Fruit fly (Drosophila melanogaster): ENCODE measurements around the gene nmd.

Gene nmd

DNA sequence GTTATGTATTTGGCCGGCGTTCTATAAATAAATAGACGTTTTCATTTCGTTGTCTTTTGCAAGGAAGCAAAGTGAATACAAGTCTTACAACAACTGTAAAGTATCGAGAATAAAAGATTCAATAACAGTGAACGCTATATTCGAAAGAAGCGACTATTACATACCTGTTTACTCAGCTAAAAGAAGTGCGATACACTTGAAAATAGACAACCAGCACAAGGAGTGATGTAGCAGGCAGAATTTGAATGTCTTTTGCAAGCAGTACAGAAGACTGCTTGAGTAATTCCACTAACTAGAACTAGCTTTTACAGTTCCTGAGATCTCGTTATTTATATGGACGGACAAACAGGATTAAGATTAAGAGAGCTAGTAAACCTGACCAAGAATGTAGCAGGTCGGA lies 5.4 kb downstream of the nmd start (continued):
- TF ChIP-seq Dfd (GFP tag; optimal IDR thresholded peaks at IDR 0.05) (peak in 1 of 2 experiments; percentile 78), sna (GFP tag; IDR thresholded peaks at IDR 0.05; ENCODE audit: partially characterized antibody) (no peak), btn (GFP tag; optimal IDR thresholded peaks at IDR 0.05) (no peak), unpg (GFP tag; optimal IDR thresholded peaks at IDR 0.05) (no peak), Trl (optimal IDR thresholded peaks at IDR 0.05) (no peak), Trl (GFP tag; optimal IDR thresholded peaks at IDR 0.05) (no peak), CG15011 (GFP tag; optimal IDR thresholded peaks at IDR 0.05) (no peak), CG1602 (GFP tag; optimal IDR thresholded peaks at IDR 0.05) (no peak), Antp (GFP tag; optimal IDR thresholded peaks at IDR 0.05) (no peak), C15 (GFP tag; IDR thresholded peaks at IDR 0.05) (no peak), gt (GFP tag; IDR thresholded peaks at IDR 0.05) (no peak), slou (GFP tag; optimal IDR thresholded peaks at IDR 0.05) (no peak), oc (tag; optimal IDR thresholded peaks at IDR 0.05) (no peak), corto (GFP tag; optimal IDR thresholded peaks at IDR 0.05) (no peak), esg (GFP tag; conservative IDR thresholded peaks at IDR 0.05) (no peak), Gug (GFP tag; IDR thresholded peaks at IDR 0.05) (no peak), CG18599 (GFP tag; optimal IDR thresholded peaks at IDR 0.05) (no peak), CG16779 (GFP tag; IDR thresholded peaks at IDR 0.05) (no peak), CG7839 (tag; optimal IDR thresholded peaks at IDR 0.05) (peak; percentile 24), CG1603 (tag; optimal IDR thresholded peaks at IDR 0.05) (peak; percentile 65), Dbx (GFP tag; IDR thresholded peaks at IDR 0.05) (0 out of 3 replicates have a peak, but pooled peaks have one; percentile 30), zen (tag; optimal IDR thresholded peaks at IDR 0.05) (peak; percentile 38), ap (GFP tag; IDR thresholded peaks at IDR 0.05) (no peak), CG1792 (GFP tag; optimal IDR thresholded peaks at IDR 0.05) (no peak), Bteb2 (GFP tag; optimal IDR thresholded peaks at IDR 0.05) (no peak), Med (GFP tag) (peak; percentile 81), CG17568 (GFP tag; optimal IDR thresholded peaks at IDR 0.05) (no peak), Ets65A (GFP tag) (no peak), CG6854 (GFP tag; optimal IDR thresholded peaks at IDR 0.05) (no peak), BtbVII (GFP tag; optimal IDR thresholded peaks at IDR 0.05) (no peak), ato (GFP tag; IDR thresholded peaks at IDR 0.05; ENCODE audit: partially characterized antibody) (peak; percentile 71), CG15269 (tag; optimal IDR thresholded peaks at IDR 0.05) (no peak), Hr78 (GFP tag; optimal IDR thresholded peaks at IDR 0.05) (no peak), ems (GFP tag; optimal IDR thresholded peaks at IDR 0.05) (no peak), Ets97D (GFP tag; optimal IDR thresholded peaks at IDR 0.05) (peak; percentile 49), CG14667 (GFP tag; IDR thresholded peaks at IDR 0.05) (no peak), CG30020 (tag; optimal IDR thresholded peaks at IDR 0.05) (peak; percentile 65), lbe (GFP tag; optimal IDR thresholded peaks at IDR 0.05) (no peak), Atf6 (GFP tag; IDR thresholded peaks at IDR 0.05) (no peak), CG12219 (GFP tag; optimal IDR thresholded peaks at IDR 0.05) (no peak), CG6813 (GFP tag; optimal IDR thresholded peaks at IDR 0.05) (no peak), tgo (GFP tag; IDR thresholded peaks at IDR 0.05) (no peak), CG10654 (GFP tag; optimal IDR thresholded peaks at IDR 0.05) (no peak), trh (GFP tag; optimal IDR thresholded peaks at IDR 0.05) (no peak), pzg (GFP tag; optimal IDR thresholded peaks at IDR 0.05) (peak; percentile 34), CG17912 (GFP tag; optimal IDR thresholded peaks at IDR 0.05) (peak; percentile 61), caup (GFP tag; optimal IDR thresholded peaks at IDR 0.05; ENCODE audit: severe bottlenecking) (peak; percentile 10), vnd (GFP tag; IDR thresholded peaks at IDR 0.05; ENCODE audit: partially characterized antibody) (no peak; the same call in 2 of the 3 replicates), hbn (GFP tag; IDR thresholded peaks at IDR 0.05; ENCODE audit: partially characterized antibody) (no peak), Ssrp (tag; optimal IDR thresholded peaks at IDR 0.05) (no peak), sens (GFP tag) (no peak), B-H1 (GFP tag; IDR thresholded peaks at IDR 0.05) (no peak)
